Fruit fly (Drosophila melanogaster): Measurements from ENCODE around the gene Spn27A.

DNA sequence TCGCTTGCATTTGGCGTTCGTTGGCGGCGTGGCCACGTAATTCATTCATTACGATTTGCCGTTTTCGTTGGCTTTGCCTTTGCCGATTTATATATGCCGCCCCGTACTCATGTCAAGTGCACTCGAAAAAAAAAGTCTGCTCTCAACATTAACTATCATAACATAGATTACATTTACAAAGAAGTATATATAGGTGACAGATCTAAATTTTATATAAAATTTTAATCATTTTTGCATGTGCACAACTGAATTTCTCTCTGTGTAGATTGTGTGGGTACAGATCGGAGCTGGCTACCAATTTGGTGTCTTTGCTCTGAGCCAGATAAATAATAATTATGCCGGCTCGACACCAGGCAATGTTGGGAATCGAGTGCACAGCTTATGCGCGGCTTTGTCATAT lies 25.2 kb upstream of the Spn27A start:
- TF ChIP-seq Sin3A (optimal IDR thresholded peaks at IDR 0.05) (no peak), ttk (optimal IDR thresholded peaks at IDR 0.05) (no peak), h (optimal IDR thresholded peaks at IDR 0.05) (no peak), Myc (optimal IDR thresholded peaks at IDR 0.05) (no peak), insv (optimal IDR thresholded peaks at IDR 0.05) (no peak), psq (optimal IDR thresholded peaks at IDR 0.05) (no peak)
